Fruit fly (Drosophila melanogaster) whole organism, adult: ENCODE measurements around the gene hyd.

Experiments
- Crg-1 ChIP-seq: fragments of 200-800 bp; sonication (Bioruptor generic); optimal IDR thresholded peaks from 2 replicates; lab custom pipeline; 2016; ENCODE audit warnings: missing biosample characterization, missing genetic modification characterization
- kay ChIP-seq: fragments of 200-800 bp; sonication (Bioruptor generic); peaks from one replicate; lab custom pipeline; 2016; ENCODE audit warnings: missing biosample characterization, missing genetic modification characterization, borderline replicate concordance

DNA sequence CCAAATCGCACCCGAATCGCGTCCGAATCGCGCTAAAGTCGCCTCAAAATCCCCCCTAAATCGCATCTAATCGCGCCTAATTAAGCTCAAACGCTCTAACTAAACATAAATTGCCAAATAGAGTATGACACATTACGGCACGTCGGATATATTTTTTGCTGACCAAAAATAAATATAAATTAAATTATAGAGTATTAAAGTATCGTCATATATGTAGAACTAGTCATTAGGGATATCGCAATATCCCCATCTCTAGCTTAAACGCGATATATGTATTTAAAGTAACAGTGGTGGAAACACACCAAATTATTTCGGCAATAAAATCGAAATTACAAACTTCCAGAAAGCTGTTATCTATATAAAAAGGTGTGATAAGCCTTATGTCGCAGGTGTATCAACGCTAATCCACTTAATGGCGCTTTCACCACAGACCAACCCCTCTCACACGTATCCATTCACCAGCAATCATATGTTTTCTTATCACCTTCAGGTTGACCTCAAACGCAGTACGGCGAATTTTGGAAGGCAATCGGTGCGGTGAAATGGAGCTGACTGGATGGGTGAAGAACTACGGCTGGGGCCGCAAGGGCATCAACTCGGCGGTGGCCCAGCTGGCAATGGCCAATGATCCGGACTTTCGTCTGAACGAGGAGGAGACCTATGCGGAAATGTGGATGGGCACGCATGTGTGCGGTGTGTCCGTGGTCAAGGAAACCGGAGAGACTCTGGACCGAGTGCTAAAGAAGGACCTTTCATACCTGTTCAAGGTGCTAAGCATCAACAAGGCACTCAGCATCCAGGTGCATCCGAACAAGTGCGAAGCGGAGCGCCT lies 34.2 kb upstream of the hyd start, which contains the start of gene Mpi:
- TF ChIP-seq Crg-1 (GFP tag; lab: Kevin White, UChicago) = no peak
- TF ChIP-seq kay (GFP tag; lab: Kevin White, UChicago) = no peak
